Fruit fly (Drosophila melanogaster) whole organism, embryonic: Measurements from ENCODE around the gene sbr.
A peak's percentile ranks its signal among the peaks of the same experiment; 100 is the strongest.

Experiments
- Atf3 ChIP-seq: fragments of 200-800 bp; sonication (Bioruptor generic); optimal IDR thresholded peaks from 3 replicates; lab custom pipeline; 2016; ENCODE audit warnings: missing biosample characterization, missing genetic modification characterization
- C15 ChIP-seq: fragments of 200-800 bp; sonication (Bioruptor generic); IDR thresholded peaks from 3 replicates; pipeline ENCODE4 v1.3.6; 2022; ENCODE audit warnings: missing biosample characterization, missing genetic modification characterization
- CG10147 ChIP-seq: fragments of 200-800 bp; sonication (Bioruptor generic); optimal IDR thresholded peaks from 2 replicates; lab custom pipeline; 2019; ENCODE audit warnings: missing biosample characterization, mild to moderate bottlenecking, missing genetic modification characterization, moderate library complexity
- CG1024 ChIP-seq: fragments of 200-800 bp; sonication (Bioruptor generic); IDR thresholded peaks from 2 replicates; pipeline ENCODE4 v1.3.6; 2022; ENCODE audit warnings: missing biosample characterization, missing genetic modification characterization
- CG12219 ChIP-seq: fragments of 200-800 bp; sonication (Bioruptor generic); optimal IDR thresholded peaks from 3 replicates; lab custom pipeline; 2018; ENCODE audit warnings: missing biosample characterization, mild to moderate bottlenecking, missing genetic modification characterization
- CG14014 ChIP-seq: fragments of 200-800 bp; sonication (Bioruptor generic); IDR thresholded peaks from 2 replicates; pipeline ENCODE4 v1.3.6; 2022; ENCODE audit warnings: missing biosample characterization, missing genetic modification characterization
- CG15696 ChIP-seq: fragments of 200-800 bp; sonication (Bioruptor generic); optimal IDR thresholded peaks from 2 replicates; lab custom pipeline; 2019; ENCODE audit warnings: missing biosample characterization, mild to moderate bottlenecking, missing genetic modification characterization, moderate library complexity
- CG17385 ChIP-seq: fragments of 200-800 bp; sonication (Bioruptor generic); optimal IDR thresholded peaks from 3 replicates; lab custom pipeline; 2018; ENCODE audit warnings: missing biosample characterization, mild to moderate bottlenecking, missing genetic modification characterization
- CG18476 ChIP-seq: fragments of 200-800 bp; sonication (Bioruptor generic); optimal IDR thresholded peaks from 2 replicates; lab custom pipeline; 2016; ENCODE audit warnings: missing biosample characterization, mild to moderate bottlenecking, missing genetic modification characterization
- CG18599 ChIP-seq: fragments of 200-800 bp; sonication (Bioruptor generic); optimal IDR thresholded peaks from 3 replicates; lab custom pipeline; 2017; ENCODE audit warnings: missing biosample characterization, missing genetic modification characterization, mild to moderate bottlenecking, moderate library complexity, missing genetic modification reagents
- CG31365 ChIP-seq: fragments of 200-800 bp; sonication (Bioruptor generic); optimal IDR thresholded peaks from 2 replicates; lab custom pipeline; 2018; ENCODE audit warnings: missing biosample characterization, mild to moderate bottlenecking, missing genetic modification characterization
- CG3281 ChIP-seq: fragments of 200-800 bp; sonication (Bioruptor generic); optimal IDR thresholded peaks from 3 replicates; lab custom pipeline; 2017; ENCODE audit warnings: missing biosample characterization, mild to moderate bottlenecking, missing genetic modification characterization
- CG3838 ChIP-seq: fragments of 200-800 bp; sonication (Bioruptor generic); optimal IDR thresholded peaks from 3 replicates; lab custom pipeline; 2016; ENCODE audit warnings: missing biosample characterization, missing genetic modification characterization
- CG6689 ChIP-seq: fragments of 200-800 bp; sonication (Bioruptor generic); IDR thresholded peaks from 2 replicates; pipeline ENCODE4 v1.3.6; 2022; ENCODE audit warnings: missing biosample characterization, missing genetic modification characterization
- CG7963 ChIP-seq: fragments of 200-800 bp; sonication (Bioruptor generic); IDR thresholded peaks from 3 replicates; pipeline ENCODE4 v1.3.6; 2022; ENCODE audit warnings: missing biosample characterization, missing genetic modification characterization; ENCODE audit not compliant: partially characterized antibody
- CG9437 ChIP-seq: fragments of 200-800 bp; sonication (Bioruptor generic); optimal IDR thresholded peaks from 2 replicates; lab custom pipeline; 2018; ENCODE audit warnings: missing biosample characterization, mild to moderate bottlenecking, missing genetic modification characterization
- CG9817 ChIP-seq: fragments of 200-800 bp; sonication (Bioruptor generic); optimal IDR thresholded peaks from 2 replicates; lab custom pipeline; 2018; ENCODE audit warnings: missing biosample characterization, mild to moderate bottlenecking, missing genetic modification characterization, moderate library complexity
- CTCF ChIP-seq: fragments of 200-800 bp; sonication (Bioruptor generic); optimal IDR thresholded peaks from 2 replicates; lab custom pipeline; 2017; ENCODE audit warnings: missing biosample characterization, mild to moderate bottlenecking, missing genetic modification characterization, moderate library complexity
- Chrac-16 ChIP-seq: fragments of 200-800 bp; sonication (Bioruptor generic); optimal IDR thresholded peaks from 3 replicates; lab custom pipeline; 2016; ENCODE audit warnings: missing biosample characterization, missing genetic modification characterization
- Dek ChIP-seq: fragments of 200-800 bp; sonication (Bioruptor generic); optimal IDR thresholded peaks from 3 replicates; lab custom pipeline; 2019; ENCODE audit warnings: missing biosample characterization, mild to moderate bottlenecking, missing genetic modification characterization, moderate library complexity
- Dip2 ChIP-seq: fragments of 200-800 bp; sonication (Bioruptor generic); IDR thresholded peaks from 2 replicates; pipeline ENCODE4 v1.3.6; 2022; ENCODE audit warnings: missing biosample characterization, missing genetic modification characterization
- Eip74EF ChIP-seq, 2 experiments: fragments of 200-800 bp in 1 of 2; fragments of >200 bp in 1 of 2; sonication (Bioruptor generic) in 1 of 2; optimal IDR thresholded peaks; 2 replicates each; lab custom pipeline; 2017 to 2019; ENCODE audit warnings: missing biosample characterization in 2 of 2, missing genetic modification characterization in 2 of 2, mild to moderate bottlenecking in 1 of 2, moderate library complexity in 1 of 2
- Fer1 ChIP-seq: fragments of 200-800 bp; sonication (Bioruptor generic); optimal IDR thresholded peaks from 2 replicates; lab custom pipeline; 2017; ENCODE audit warnings: missing biosample characterization, mild to moderate bottlenecking, missing genetic modification characterization
- H2.0 ChIP-seq: fragments of 200-800 bp; sonication (Bioruptor generic); IDR thresholded peaks from 2 replicates; pipeline ENCODE4 v1.3.6; 2022; ENCODE audit warnings: missing biosample characterization, missing genetic modification characterization
- HHEX ChIP-seq: fragments of 200-800 bp; sonication (Bioruptor generic); optimal IDR thresholded peaks from 3 replicates; lab custom pipeline; 2017; ENCODE audit warnings: missing biosample characterization, mild to moderate bottlenecking, missing genetic modification characterization, missing genetic modification reagents
- HLH54F ChIP-seq: fragments of 200-800 bp; sonication (Bioruptor generic); optimal IDR thresholded peaks from 3 replicates; lab custom pipeline; 2016; ENCODE audit warnings: missing biosample characterization, missing genetic modification characterization
- Hand ChIP-seq: fragments of 200-800 bp; sonication (Bioruptor generic); optimal IDR thresholded peaks from 2 replicates; lab custom pipeline; 2017; ENCODE audit warnings: mild to moderate bottlenecking, missing biosample characterization, missing genetic modification reagents, missing genetic modification characterization
- Hsf ChIP-seq: fragments of 200-800 bp; sonication (Bioruptor generic); optimal IDR thresholded peaks from 3 replicates; lab custom pipeline; 2016; ENCODE audit warnings: missing biosample characterization, missing genetic modification characterization
- MBD-R2 ChIP-seq: fragments of 200-800 bp; sonication (Bioruptor generic); IDR thresholded peaks from 2 replicates; pipeline ENCODE4 v1.3.6; 2022; ENCODE audit warnings: missing biosample characterization, missing genetic modification characterization
- Opbp ChIP-seq: fragments of 200-800 bp; sonication (Bioruptor generic); IDR thresholded peaks from 3 replicates; pipeline ENCODE4 v1.3.6; 2022; ENCODE audit warnings: missing biosample characterization, missing genetic modification characterization; ENCODE audit not compliant: partially characterized antibody
- Tbp ChIP-seq: fragments of >200 bp; optimal IDR thresholded peaks from 2 replicates; lab custom pipeline; 2018; ENCODE audit warnings: missing biosample characterization, missing genetic modification characterization
- YL-1 ChIP-seq: fragments of 200-800 bp; sonication (Bioruptor generic); optimal IDR thresholded peaks from 3 replicates; lab custom pipeline; 2017; ENCODE audit warnings: missing biosample characterization, mild to moderate bottlenecking, missing genetic modification characterization
- abd-A ChIP-seq: fragments of 200-800 bp; sonication (Bioruptor generic); optimal IDR thresholded peaks from 3 replicates; lab custom pipeline; 2019; ENCODE audit warnings: missing biosample characterization, mild to moderate bottlenecking, missing genetic modification characterization, moderate library complexity
- ci ChIP-seq: fragments of 200-800 bp; sonication (Bioruptor generic); IDR thresholded peaks from 3 replicates; pipeline ENCODE4 v1.3.6; 2022; ENCODE audit warnings: missing biosample characterization, missing genetic modification characterization
- da ChIP-seq: fragments of 200-800 bp; sonication (Bioruptor generic); optimal IDR thresholded peaks from 2 replicates; lab custom pipeline; 2016; ENCODE audit warnings: missing biosample characterization, missing genetic modification characterization
- dmrt11E ChIP-seq: fragments of 200-800 bp; sonication (Bioruptor generic); optimal IDR thresholded peaks from 3 replicates; lab custom pipeline; 2018; ENCODE audit warnings: missing biosample characterization, mild to moderate bottlenecking, missing genetic modification characterization, moderate library complexity
- emc ChIP-seq: fragments of 200-800 bp; sonication (Bioruptor generic); optimal IDR thresholded peaks from 2 replicates; lab custom pipeline; 2016; ENCODE audit warnings: missing biosample characterization, missing genetic modification characterization
- ftz-f1 ChIP-seq: fragments of 200-800 bp; sonication (Bioruptor generic); optimal IDR thresholded peaks from 2 replicates; lab custom pipeline; 2016; ENCODE audit warnings: missing biosample characterization, missing genetic modification characterization
- gfzf ChIP-seq: fragments of 200-800 bp; sonication (Bioruptor generic); optimal IDR thresholded peaks from 2 replicates; lab custom pipeline; 2016; ENCODE audit warnings: missing biosample characterization, mild to moderate bottlenecking, missing genetic modification characterization, moderate library complexity
- jumu ChIP-seq: fragments of 200-800 bp; sonication (Bioruptor generic); optimal IDR thresholded peaks from 3 replicates; lab custom pipeline; 2016; ENCODE audit warnings: missing biosample characterization, missing genetic modification characterization
- pita ChIP-seq: fragments of 200-800 bp; sonication (Bioruptor generic); optimal IDR thresholded peaks from 2 replicates; lab custom pipeline; 2017; ENCODE audit warnings: missing biosample characterization, mild to moderate bottlenecking, missing genetic modification characterization
- run ChIP-seq: fragments of 200-800 bp; sonication (Bioruptor generic); optimal IDR thresholded peaks from 3 replicates; lab custom pipeline; 2018; ENCODE audit warnings: missing biosample characterization, mild to moderate bottlenecking, missing genetic modification characterization
- sens-2 ChIP-seq: fragments of 200-800 bp; sonication (Bioruptor generic); IDR thresholded peaks from 2 replicates; pipeline ENCODE4 v1.3.6; 2022; ENCODE audit warnings: missing biosample characterization, missing genetic modification characterization
- sob ChIP-seq: fragments of 200-800 bp; sonication (Bioruptor generic); IDR thresholded peaks from 2 replicates; pipeline ENCODE4 v1.3.6; 2022; ENCODE audit warnings: missing biosample characterization, missing genetic modification characterization
- trem ChIP-seq: fragments of 200-800 bp; optimal IDR thresholded peaks from 3 replicates; lab custom pipeline; 2019; ENCODE audit warnings: missing biosample characterization, mild to moderate bottlenecking, missing genetic modification characterization, moderate library complexity
- tup ChIP-seq: fragments of 200-800 bp; sonication (Bioruptor generic); optimal IDR thresholded peaks from 2 replicates; lab custom pipeline; 2016; ENCODE audit warnings: missing biosample characterization, mild to moderate bottlenecking, missing genetic modification characterization, moderate library complexity
- unpg ChIP-seq: fragments of 200-800 bp; sonication (Bioruptor generic); optimal IDR thresholded peaks from 3 replicates; lab custom pipeline; 2018; ENCODE audit warnings: missing biosample characterization, mild to moderate bottlenecking, missing genetic modification characterization, moderate library complexity
- vvl ChIP-seq: fragments of 200-800 bp; sonication (Bioruptor generic); IDR thresholded peaks from 2 replicates; pipeline ENCODE4 v1.3.6; 2022; ENCODE audit warnings: missing biosample characterization, missing genetic modification characterization
- wdn ChIP-seq: fragments of 200-800 bp; sonication (Bioruptor generic); IDR thresholded peaks from 2 replicates; pipeline ENCODE4 v1.3.6; 2022; ENCODE audit warnings: missing biosample characterization, missing genetic modification characterization

Gene sbr

dm6 chrX:10802457-10803378 lies 44.2 kb downstream of the sbr start (continued):
- peak; percentile 9 for TF ChIP-seq CTCF
- TF ChIP-seq CG1024: no peak
- TF ChIP-seq Opbp: no peak
- TF ChIP-seq Dip2: no peak
- no peak; the same call in none of the 2 replicates for TF ChIP-seq vvl (GFP tag; lab: Robert Waterston, UW)
- TF ChIP-seq Chrac-16 (GFP tag; lab: Kevin White, UChicago): peak; percentile 25
- TF ChIP-seq Atf3 (GFP tag; lab: Kevin White, UChicago): no peak
- TF ChIP-seq dmrt11E: peak; percentile 68
- peak; percentile 60 for TF ChIP-seq Fer1 (GFP tag; lab: Kevin White, UChicago)
- TF ChIP-seq jumu (GFP tag; lab: Kevin White, UChicago): no peak
- no peak for TF ChIP-seq emc (GFP tag; lab: Kevin White, UChicago)
- no peak for TF ChIP-seq pita (GFP tag; lab: Kevin White, UChicago)
- TF ChIP-seq CG14014 (GFP tag; lab: Robert Waterston, UW): peak; percentile 36; the same call in 1 of the 2 replicates
- no peak for TF ChIP-seq da (GFP tag; lab: Kevin White, UChicago)
- TF ChIP-seq Hsf (GFP tag; lab: Kevin White, UChicago): no peak
- TF ChIP-seq C15 (GFP tag; lab: Robert Waterston, UW): no peak
- peak; percentile 40 for TF ChIP-seq CG15696
- no peak for TF ChIP-seq CG3838 (GFP tag; lab: Kevin White, UChicago)
- peak; percentile 72 for TF ChIP-seq CG17385
- peak; percentile 46 for TF ChIP-seq Dek (tag; lab: Kevin White, UChicago)
- no peak for TF ChIP-seq HLH54F (GFP tag; lab: Kevin White, UChicago)
- peak; percentile 42 for TF ChIP-seq CG9817 (tag; lab: Kevin White, UChicago)
- no peak for TF ChIP-seq Tbp (GFP tag; lab: Kevin White, UChicago)
- TF ChIP-seq YL-1 (GFP tag; lab: Kevin White, UChicago): no peak
- TF ChIP-seq tup: no peak
- TF ChIP-seq run (tag; lab: Kevin White, UChicago): peak; percentile 41
- TF ChIP-seq CG31365: no peak
- TF ChIP-seq CG12219: no peak
- no peak for TF ChIP-seq CG18599 (GFP tag; lab: Kevin White, UChicago)
- no peak for TF ChIP-seq sob (GFP tag; lab: Robert Waterston, UW)
- no peak for TF ChIP-seq H2.0 (GFP tag; lab: Robert Waterston, UW)
- no peak for TF ChIP-seq CG18476 (GFP tag; lab: Kevin White, UChicago)
- peak; percentile 65 for TF ChIP-seq CG9437 (GFP tag; lab: Kevin White, UChicago)
- TF ChIP-seq wdn (GFP tag; lab: Robert Waterston, UW): no peak
- no peak; the same call in none of the 2 replicates for TF ChIP-seq CG6689 (GFP tag; lab: Robert Waterston, UW)
- TF ChIP-seq HHEX: peak; percentile 59
- 0 out of 3 replicates have a peak, but pooled peaks have one; percentile 4 for TF ChIP-seq ci
- no peak for TF ChIP-seq CG7963 (GFP tag; lab: Robert Waterston, UW)
- peak in 1 of 2 experiments; percentile 66 for TF ChIP-seq Eip74EF (GFP tag; optimal IDR thresholded peaks at IDR 0.05; lab: Kevin White, UChicago)
- TF ChIP-seq abd-A (tag; lab: Kevin White, UChicago): no peak
- peak; percentile 19 for TF ChIP-seq Hand (GFP tag; lab: Kevin White, UChicago)
- TF ChIP-seq CG10147 (GFP tag; lab: Kevin White, UChicago): peak; percentile 52
- TF ChIP-seq MBD-R2 (GFP tag; lab: Robert Waterston, UW): no peak; the same call in 1 of the 2 replicates
- no peak for TF ChIP-seq sens-2 (GFP tag; lab: Robert Waterston, UW)
- no peak for TF ChIP-seq gfzf (GFP tag; lab: Kevin White, UChicago)
- TF ChIP-seq unpg (GFP tag; lab: Kevin White, UChicago): peak; percentile 79
- TF ChIP-seq CG3281 (GFP tag; lab: Kevin White, UChicago): no peak
- peak; percentile 63 for TF ChIP-seq trem (tag; lab: Kevin White, UChicago)
- no peak for TF ChIP-seq ftz-f1 (GFP tag; lab: Kevin White, UChicago)
